Worm (Caenorhabditis elegans): ENCODE measurements around the gene C01G12.16.

DNA sequence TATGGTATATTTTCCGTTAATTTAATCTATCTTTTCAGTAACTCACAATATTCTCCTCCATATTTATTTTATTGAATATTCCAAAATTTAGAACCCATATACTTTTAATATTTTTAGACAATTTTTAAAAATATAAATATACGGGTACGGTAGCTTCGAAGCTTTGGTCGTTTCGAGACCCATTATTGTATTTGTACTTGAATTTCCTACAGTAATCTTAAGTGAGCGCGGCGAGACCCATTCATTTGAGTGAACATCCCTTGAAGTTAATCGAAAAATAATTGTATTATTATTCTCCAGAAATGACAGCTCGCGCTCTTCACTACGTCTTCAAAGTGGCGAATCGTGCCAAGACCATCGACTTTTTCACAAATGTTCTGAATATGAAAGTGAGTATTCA is 7.7 kb upstream of the C01G12.16 start, which contains the start of gene glod-4:
- TF ChIP-seq ets-7 (tag; optimal IDR thresholded peaks at IDR 0.05), result no peak
- no peak for TF ChIP-seq hmbx-1 (tag; optimal IDR thresholded peaks at IDR 0.05)
- TF ChIP-seq ceh-13 (GFP tag; optimal IDR thresholded peaks at IDR 0.05), result no peak
- TF ChIP-seq scrt-1 (GFP tag; IDR thresholded peaks at IDR 0.05), result no peak
- TF ChIP-seq F13C5.2 (tag; optimal IDR thresholded peaks at IDR 0.05), result no peak
- TF ChIP-seq ceh-36 (tag; optimal IDR thresholded peaks at IDR 0.05), result no peak
- no peak for TF ChIP-seq hnd-1 (tag; optimal IDR thresholded peaks at IDR 0.05)
- TF ChIP-seq ama-1 (optimal IDR thresholded peaks at IDR 0.05), result no peak
- TF ChIP-seq sea-1 (GFP tag; conservative IDR thresholded peaks at IDR 0.05), result no peak
- TF ChIP-seq tra-4 (tag; optimal IDR thresholded peaks at IDR 0.05), result no peak
- no peak for TF ChIP-seq hmg-4 (GFP tag; optimal IDR thresholded peaks at IDR 0.05)
- no peak for TF ChIP-seq aly-1 (tag; optimal IDR thresholded peaks at IDR 0.05)
